Worm (Caenorhabditis elegans): ENCODE results near the gene ZC449.1.

ZC449.1 gene

DNA sequence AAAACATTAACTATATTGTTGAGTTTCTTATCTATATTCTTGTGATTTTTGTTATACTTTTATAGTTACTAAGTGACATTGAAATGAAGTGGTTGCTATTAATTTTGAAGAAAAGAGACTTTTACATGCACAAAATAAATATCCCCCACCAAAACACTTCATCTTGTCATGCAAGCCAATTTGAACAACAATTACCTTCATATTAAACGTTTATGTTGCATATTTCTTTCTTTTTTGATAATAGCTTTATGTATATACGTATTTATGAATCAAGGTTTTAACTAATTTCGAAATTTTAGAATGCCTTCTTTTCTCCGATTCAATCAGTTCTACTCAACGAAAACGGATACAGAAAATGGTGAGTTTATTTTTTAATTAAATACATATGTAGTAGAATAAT lies 43.6 kb downstream of the ZC449.1 start, which contains the start of gene clc-7:
TSS of gene clc-7 (plus strand) at position 301 of the 400 bp plus-strand sequence.
- TF ChIP-seq F13C5.2 (tag; optimal IDR thresholded peaks at IDR 0.05) (no peak), sea-1 (GFP tag; conservative IDR thresholded peaks at IDR 0.05) (no peak), ceh-13 (GFP tag; optimal IDR thresholded peaks at IDR 0.05) (no peak), aly-1 (tag; optimal IDR thresholded peaks at IDR 0.05) (no peak), B0310.2 (tag; optimal IDR thresholded peaks at IDR 0.05) (no peak), pes-1 (GFP tag; IDR thresholded peaks at IDR 0.05) (no peak), flt-1 (GFP tag; IDR thresholded peaks at IDR 0.05) (no peak), tra-4 (tag; optimal IDR thresholded peaks at IDR 0.05) (no peak), ets-7 (tag; optimal IDR thresholded peaks at IDR 0.05) (no peak), hnd-1 (tag; optimal IDR thresholded peaks at IDR 0.05) (no peak), ceh-36 (tag; optimal IDR thresholded peaks at IDR 0.05) (no peak), hmg-4 (GFP tag; optimal IDR thresholded peaks at IDR 0.05) (no peak), scrt-1 (GFP tag; IDR thresholded peaks at IDR 0.05) (no peak), hmbx-1 (tag; optimal IDR thresholded peaks at IDR 0.05) (no peak), ama-1 (optimal IDR thresholded peaks at IDR 0.05) (no peak), tbx-11 (GFP tag; IDR thresholded peaks at IDR 0.05) (no peak), tbx-37 (GFP tag; conservative IDR thresholded peaks at IDR 0.05) (no peak)

DNA sequence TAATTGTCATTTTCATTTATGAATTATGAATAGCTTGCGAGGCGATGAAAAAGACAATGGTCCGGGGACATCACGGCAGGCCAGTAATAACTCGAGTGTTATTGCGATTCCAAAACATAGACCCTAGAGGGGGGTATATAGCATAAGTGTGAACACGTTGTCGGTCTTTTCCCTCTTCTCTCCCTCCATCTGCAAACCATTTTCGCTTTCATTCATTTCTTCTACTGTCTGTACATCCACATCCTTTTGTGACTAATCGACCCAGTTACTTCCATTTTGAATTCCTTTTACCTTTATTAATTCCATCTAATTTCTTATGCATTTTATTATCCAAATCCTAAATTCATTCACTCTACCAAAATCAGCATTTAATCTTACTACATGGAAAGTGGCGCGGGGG lies 46.8 kb downstream of the ZC449.1 start:
- no peak for TF ChIP-seq tra-4 (tag; optimal IDR thresholded peaks at IDR 0.05)
- no peak for TF ChIP-seq pes-1 (GFP tag; IDR thresholded peaks at IDR 0.05)
- no peak for TF ChIP-seq B0310.2 (tag; optimal IDR thresholded peaks at IDR 0.05)
- TF ChIP-seq hnd-1 (tag; optimal IDR thresholded peaks at IDR 0.05) = no peak
- TF ChIP-seq F13C5.2 (tag; optimal IDR thresholded peaks at IDR 0.05) = no peak
- no peak for TF ChIP-seq tbx-11 (GFP tag; IDR thresholded peaks at IDR 0.05)
- TF ChIP-seq scrt-1 (GFP tag; IDR thresholded peaks at IDR 0.05) = no peak
- TF ChIP-seq hmbx-1 (tag; optimal IDR thresholded peaks at IDR 0.05) = no peak
- no peak for TF ChIP-seq flt-1 (GFP tag; IDR thresholded peaks at IDR 0.05)
- TF ChIP-seq hmg-4 (GFP tag; optimal IDR thresholded peaks at IDR 0.05) = no peak
- TF ChIP-seq aly-1 (tag; optimal IDR thresholded peaks at IDR 0.05) = no peak

DNA sequence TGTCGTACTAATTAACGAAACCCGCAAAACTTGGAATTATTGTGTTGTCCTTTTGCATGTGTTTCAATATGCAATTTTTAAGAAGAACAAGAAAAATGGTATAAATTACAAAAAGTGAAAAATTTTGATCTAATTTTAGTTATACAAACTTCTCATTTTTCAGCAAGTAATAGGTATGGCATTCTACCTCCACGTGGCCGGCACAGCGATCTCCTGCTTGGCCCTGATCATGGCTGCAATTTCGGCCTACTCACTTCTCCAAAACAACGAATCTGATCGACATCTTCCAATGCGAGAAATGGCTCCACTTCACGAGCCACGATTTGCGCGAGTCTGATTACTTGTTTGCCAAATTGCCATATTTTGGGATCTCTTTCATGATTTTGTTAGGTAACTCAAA lies 49.7 kb downstream of the ZC449.1 start:
- TF ChIP-seq hmg-4 (GFP tag; optimal IDR thresholded peaks at IDR 0.05) (no peak), ets-7 (tag; optimal IDR thresholded peaks at IDR 0.05) (no peak), tbx-37 (GFP tag; conservative IDR thresholded peaks at IDR 0.05) (no peak), tra-4 (tag; optimal IDR thresholded peaks at IDR 0.05) (no peak), tbx-11 (GFP tag; IDR thresholded peaks at IDR 0.05) (no peak), sea-1 (GFP tag; conservative IDR thresholded peaks at IDR 0.05) (no peak)

DNA sequence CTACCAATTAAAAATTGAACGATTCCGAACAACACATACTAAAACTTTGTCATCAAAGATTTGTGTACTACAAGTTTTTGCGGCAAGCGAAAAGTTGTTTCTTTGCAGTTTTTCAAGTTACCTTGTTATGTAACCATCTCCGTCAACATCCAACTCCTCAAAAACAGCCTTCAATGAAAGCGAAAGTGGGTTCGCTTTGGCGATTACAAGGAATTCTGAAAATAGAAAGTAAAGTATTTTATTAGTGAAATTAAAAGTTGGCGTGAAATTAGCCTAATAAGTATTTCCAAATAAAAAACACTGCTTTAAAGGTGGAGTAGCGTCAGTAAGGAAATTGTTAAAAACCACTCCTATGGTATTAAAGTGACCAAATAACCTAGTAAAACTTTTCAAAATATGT lies 51.3 kb downstream of the ZC449.1 start:
- TF ChIP-seq ceh-13 (GFP tag; optimal IDR thresholded peaks at IDR 0.05) (no peak), hmg-4 (GFP tag; optimal IDR thresholded peaks at IDR 0.05) (no peak), tbx-37 (GFP tag; conservative IDR thresholded peaks at IDR 0.05) (no peak), hnd-1 (tag; optimal IDR thresholded peaks at IDR 0.05) (no peak), flt-1 (GFP tag; IDR thresholded peaks at IDR 0.05) (no peak), sea-1 (GFP tag; conservative IDR thresholded peaks at IDR 0.05) (no peak), scrt-1 (GFP tag; IDR thresholded peaks at IDR 0.05) (no peak), B0310.2 (tag; optimal IDR thresholded peaks at IDR 0.05) (no peak), hmbx-1 (tag; optimal IDR thresholded peaks at IDR 0.05) (no peak), ama-1 (optimal IDR thresholded peaks at IDR 0.05) (no peak), pes-1 (GFP tag; IDR thresholded peaks at IDR 0.05) (no peak), ets-7 (tag; optimal IDR thresholded peaks at IDR 0.05) (no peak), tra-4 (tag; optimal IDR thresholded peaks at IDR 0.05) (no peak), aly-1 (tag; optimal IDR thresholded peaks at IDR 0.05) (no peak)
